Fruit fly (Drosophila melanogaster) whole organism, embryonic: ENCODE measurements around the gene fry.
A peak's percentile ranks its signal among the peaks of the same experiment; 100 is the strongest.

Experiments
- Abd-B ChIP-seq: fragments of 200-800 bp; sonication (Bioruptor generic); optimal IDR thresholded peaks from 2 replicates; lab custom pipeline; 2018; ENCODE audit warnings: missing biosample characterization, mild to moderate bottlenecking, missing genetic modification characterization, moderate library complexity
- Bteb2 ChIP-seq: fragments of 200-800 bp; sonication (Bioruptor generic); optimal IDR thresholded peaks from 2 replicates; lab custom pipeline; 2016; ENCODE audit warnings: missing biosample characterization, missing genetic modification characterization
- CG10209 ChIP-seq: fragments of 200-800 bp; sonication (Bioruptor generic); optimal IDR thresholded peaks from 3 replicates; lab custom pipeline; 2017; ENCODE audit warnings: missing biosample characterization, mild to moderate bottlenecking, missing genetic modification characterization, missing genetic modification reagents
- CG10543 ChIP-seq: fragments of 200-800 bp; sonication (Bioruptor generic); optimal IDR thresholded peaks from 3 replicates; lab custom pipeline; 2017; ENCODE audit warnings: missing biosample characterization, mild to moderate bottlenecking, missing genetic modification characterization, moderate library complexity
- CG12236 ChIP-seq: fragments of 200-800 bp; sonication (Bioruptor generic); optimal IDR thresholded peaks from 2 replicates; lab custom pipeline; 2016; ENCODE audit warnings: missing biosample characterization, missing genetic modification characterization
- CG17328 ChIP-seq: fragments of 200-800 bp; sonication (Bioruptor generic); IDR thresholded peaks from 2 replicates; pipeline ENCODE4 v1.3.6; 2022; ENCODE audit warnings: missing biosample characterization, missing genetic modification characterization
- CG17385 ChIP-seq: fragments of 200-800 bp; sonication (Bioruptor generic); optimal IDR thresholded peaks from 3 replicates; lab custom pipeline; 2018; ENCODE audit warnings: missing biosample characterization, mild to moderate bottlenecking, missing genetic modification characterization
- CG17829 ChIP-seq: fragments of 200-800 bp; optimal IDR thresholded peaks from 2 replicates; lab custom pipeline; 2019; ENCODE audit warnings: missing biosample characterization, mild to moderate bottlenecking, missing genetic modification characterization, moderate library complexity
- CG17912 ChIP-seq: fragments of 200-800 bp; sonication (Bioruptor generic); optimal IDR thresholded peaks from 2 replicates; lab custom pipeline; 2018; ENCODE audit warnings: missing biosample characterization, mild to moderate bottlenecking, missing genetic modification characterization
- CG18599 ChIP-seq: fragments of 200-800 bp; sonication (Bioruptor generic); optimal IDR thresholded peaks from 3 replicates; lab custom pipeline; 2017; ENCODE audit warnings: missing biosample characterization, missing genetic modification characterization, mild to moderate bottlenecking, moderate library complexity, missing genetic modification reagents
- CG31224 ChIP-seq: fragments of 200-800 bp; sonication (Bioruptor generic); IDR thresholded peaks from 2 replicates; pipeline ENCODE4 v1.3.6; 2022; ENCODE audit warnings: missing biosample characterization, missing genetic modification characterization
- CG31365 ChIP-seq: fragments of 200-800 bp; sonication (Bioruptor generic); optimal IDR thresholded peaks from 2 replicates; lab custom pipeline; 2018; ENCODE audit warnings: missing biosample characterization, mild to moderate bottlenecking, missing genetic modification characterization
- CG3407 ChIP-seq: fragments of 200-800 bp; sonication (Bioruptor generic); optimal IDR thresholded peaks from 2 replicates; lab custom pipeline; 2018; ENCODE audit warnings: missing biosample characterization, mild to moderate bottlenecking, missing genetic modification characterization
- CG3995 ChIP-seq: fragments of 200-800 bp; sonication (Bioruptor generic); optimal IDR thresholded peaks from 3 replicates; lab custom pipeline; 2016; ENCODE audit warnings: missing biosample characterization, missing genetic modification characterization
- CG6175 ChIP-seq: fragments of 200-800 bp; sonication (Bioruptor generic); IDR thresholded peaks from 3 replicates; pipeline ENCODE4 v1.3.6; 2022; ENCODE audit warnings: missing biosample characterization, missing genetic modification characterization
- CG6254 ChIP-seq: fragments of 200-800 bp; sonication (Bioruptor generic); optimal IDR thresholded peaks from 3 replicates; lab custom pipeline; 2017; ENCODE audit warnings: mild to moderate bottlenecking, missing biosample characterization, missing genetic modification reagents, missing genetic modification characterization
- CG6765 ChIP-seq: fragments of 200-800 bp; sonication (Bioruptor generic); optimal IDR thresholded peaks from 3 replicates; lab custom pipeline; 2017; ENCODE audit warnings: missing biosample characterization, mild to moderate bottlenecking, missing genetic modification characterization
- CG7786 ChIP-seq: fragments of 200-800 bp; sonication (Bioruptor generic); optimal IDR thresholded peaks from 2 replicates; lab custom pipeline; 2016; ENCODE audit warnings: missing biosample characterization, missing genetic modification characterization
- CoRest ChIP-seq: fragments of 200-800 bp; sonication (Bioruptor generic); optimal IDR thresholded peaks from 3 replicates; lab custom pipeline; 2018; ENCODE audit warnings: missing biosample characterization, mild to moderate bottlenecking, missing genetic modification characterization, moderate library complexity
- D19B ChIP-seq: fragments of 200-800 bp; sonication (Bioruptor generic); optimal IDR thresholded peaks from 2 replicates; lab custom pipeline; 2017; ENCODE audit warnings: missing biosample characterization, mild to moderate bottlenecking, missing genetic modification characterization
- GATAe ChIP-seq: fragments of 200-800 bp; sonication (Bioruptor generic); conservative IDR thresholded peaks from 2 replicates; pipeline ENCODE4 v1.3.6; 2022; ENCODE audit warnings: missing biosample characterization, missing genetic modification characterization
- HLH3B ChIP-seq: fragments of 200-800 bp; sonication (Bioruptor generic); IDR thresholded peaks from 2 replicates; pipeline ENCODE4 v1.3.6; 2022; ENCODE audit warnings: missing biosample characterization, missing genetic modification characterization
- HLH54F ChIP-seq: fragments of 200-800 bp; sonication (Bioruptor generic); optimal IDR thresholded peaks from 3 replicates; lab custom pipeline; 2016; ENCODE audit warnings: missing biosample characterization, missing genetic modification characterization
- Hey ChIP-seq: fragments of 200-800 bp; sonication (Bioruptor generic); optimal IDR thresholded peaks from 3 replicates; lab custom pipeline; 2018; ENCODE audit warnings: missing biosample characterization, mild to moderate bottlenecking, missing genetic modification characterization
- Hr51 ChIP-seq, 2 experiments: fragments of 200-800 bp; sonication (Bioruptor generic); optimal IDR thresholded peaks; 2 replicates in 1 of 2; 3 replicates in 1 of 2; lab custom pipeline; 2016 to 2018; ENCODE audit warnings: missing biosample characterization in 2 of 2, missing genetic modification characterization in 2 of 2, mild to moderate bottlenecking in 1 of 2, moderate library complexity in 1 of 2
- MESR4 ChIP-seq: fragments of 200-800 bp; sonication (Bioruptor generic); optimal IDR thresholded peaks from 2 replicates; lab custom pipeline; 2018; ENCODE audit warnings: missing biosample characterization, mild to moderate bottlenecking, missing genetic modification characterization, moderate library complexity
- NC2α ChIP-seq: fragments of 200-800 bp; sonication (Bioruptor generic); optimal IDR thresholded peaks from 2 replicates; lab custom pipeline; 2016; ENCODE audit warnings: missing biosample characterization, missing genetic modification characterization
- Poxn ChIP-seq: fragments of 200-800 bp; sonication (Bioruptor generic); IDR thresholded peaks from 2 replicates; pipeline ENCODE4 v1.3.6; 2022; ENCODE audit warnings: missing biosample characterization, missing genetic modification characterization
- bab2 ChIP-seq: fragments of 200-800 bp; sonication (Bioruptor generic); optimal IDR thresholded peaks from 2 replicates; lab custom pipeline; 2016; ENCODE audit warnings: missing biosample characterization, missing genetic modification characterization
- caup ChIP-seq: fragments of 200-800 bp; sonication (Bioruptor generic); optimal IDR thresholded peaks from 3 replicates; lab custom pipeline; 2017; ENCODE audit warnings: missing biosample characterization, mild to moderate bottlenecking, missing genetic modification characterization, moderate library complexity; ENCODE audit not compliant: severe bottlenecking
- croc ChIP-seq: fragments of 200-800 bp; sonication (Bioruptor generic); conservative IDR thresholded peaks from 3 replicates; pipeline ENCODE4 v1.3.6; 2022; ENCODE audit warnings: missing biosample characterization, missing genetic modification characterization
- hb ChIP-seq: fragments of 200-800 bp; sonication (Bioruptor generic); IDR thresholded peaks from 3 replicates; pipeline ENCODE4 v1.3.6; 2022; ENCODE audit warnings: missing biosample characterization, missing genetic modification characterization; ENCODE audit not compliant: partially characterized antibody
- her ChIP-seq: fragments of 200-800 bp; sonication (Bioruptor generic); optimal IDR thresholded peaks from 2 replicates; lab custom pipeline; 2016; ENCODE audit warnings: missing biosample characterization, missing genetic modification characterization
- hkb ChIP-seq, 2 experiments: fragments of 200-800 bp in 1 of 2; fragments of >200 bp in 1 of 2; sonication (Bioruptor generic) in 1 of 2; IDR thresholded peaks in 1 of 2; optimal IDR thresholded peaks in 1 of 2; 2 replicates each; pipeline versions ENCODE4 v1.3.6 to Lab custom; 2017 to 2022; ENCODE audit warnings: missing biosample characterization in 1 of 2, missing genetic modification characterization in 1 of 2
- hth ChIP-seq: fragments of >200 bp; optimal IDR thresholded peaks from 2 replicates; lab custom pipeline; 2017; ENCODE audit warnings: inconsistent platforms
- inv ChIP-seq: fragments of 200-800 bp; sonication (Bioruptor generic); IDR thresholded peaks from 2 replicates; pipeline ENCODE4 v1.3.6; 2022; ENCODE audit warnings: missing biosample characterization, missing genetic modification characterization; ENCODE audit not compliant: partially characterized antibody
- lab ChIP-seq: fragments of 200-800 bp; sonication (Bioruptor generic); optimal IDR thresholded peaks from 3 replicates; lab custom pipeline; 2017; ENCODE audit warnings: missing biosample characterization, missing genetic modification characterization, mild to moderate bottlenecking, moderate library complexity, missing genetic modification reagents
- mirr ChIP-seq: fragments of 200-800 bp; sonication (Bioruptor generic); optimal IDR thresholded peaks from 3 replicates; lab custom pipeline; 2018; ENCODE audit warnings: missing biosample characterization, mild to moderate bottlenecking, missing genetic modification characterization
- oc ChIP-seq: fragments of 200-800 bp; sonication (Bioruptor generic); optimal IDR thresholded peaks from 2 replicates; lab custom pipeline; 2018; ENCODE audit warnings: missing biosample characterization, mild to moderate bottlenecking, missing genetic modification characterization, moderate library complexity
- org-1 ChIP-seq: fragments of 200-800 bp; sonication (Bioruptor generic); optimal IDR thresholded peaks from 2 replicates; lab custom pipeline; 2017; ENCODE audit warnings: missing biosample characterization, missing genetic modification characterization
- pan ChIP-seq, 4 experiments: fragments of >200 bp in 3 of 4; fragments of 200-800 bp in 1 of 4; sonication (Bioruptor generic) in 1 of 4; optimal IDR thresholded peaks in 3 of 4; IDR thresholded peaks in 1 of 4; 2 replicates each; pipeline versions ENCODE4 v1.3.6 to Lab custom; 2017 to 2022; ENCODE audit warnings: missing biosample characterization in 2 of 4, missing genetic modification characterization in 2 of 4, mixed read lengths in 1 of 4
- pb ChIP-seq: fragments of 200-800 bp; sonication (Bioruptor generic); optimal IDR thresholded peaks from 3 replicates; lab custom pipeline; 2016; ENCODE audit warnings: missing biosample characterization, missing genetic modification characterization
- rib ChIP-seq: fragments of 200-800 bp; sonication (Bioruptor generic); IDR thresholded peaks from 2 replicates; pipeline ENCODE4 v1.3.6; 2022; ENCODE audit warnings: missing biosample characterization, missing genetic modification characterization
- shn ChIP-seq: fragments of 200-800 bp; sonication (Bioruptor generic); optimal IDR thresholded peaks from 3 replicates; lab custom pipeline; 2016; ENCODE audit warnings: missing biosample characterization, missing genetic modification characterization
- slou ChIP-seq: fragments of 200-800 bp; sonication (Bioruptor generic); optimal IDR thresholded peaks from 3 replicates; lab custom pipeline; 2016; ENCODE audit warnings: missing biosample characterization, missing genetic modification characterization
- tap ChIP-seq: fragments of 200-800 bp; optimal IDR thresholded peaks from 3 replicates; lab custom pipeline; 2019; ENCODE audit warnings: missing biosample characterization, mild to moderate bottlenecking, missing genetic modification characterization, moderate library complexity
- toy ChIP-seq: fragments of 200-800 bp; sonication (Bioruptor generic); IDR thresholded peaks from 2 replicates; pipeline ENCODE4 v1.3.6; 2022; ENCODE audit warnings: missing biosample characterization, missing genetic modification characterization
- vvl ChIP-seq: fragments of 200-800 bp; sonication (Bioruptor generic); IDR thresholded peaks from 2 replicates; pipeline ENCODE4 v1.3.6; 2022; ENCODE audit warnings: missing biosample characterization, missing genetic modification characterization
- zf30C ChIP-seq: fragments of 200-800 bp; sonication (Bioruptor generic); optimal IDR thresholded peaks from 3 replicates; lab custom pipeline; 2018; ENCODE audit warnings: missing biosample characterization, mild to moderate bottlenecking, missing genetic modification characterization

Gene fry

dm6 chr3L:9723108-9723507 lies 44.2 kb upstream of the fry start, which contains the start of the genes nbs and defl (continued):
- TF ChIP-seq rib (GFP tag; lab: Robert Waterston, UW): peak; percentile 71
- TF ChIP-seq pan (optimal IDR thresholded peaks at IDR 0.05; lab: Kevin White, UChicago): no peak
- peak in 1 of 2 experiments; percentile 79 for TF ChIP-seq pan (GFP tag; optimal IDR thresholded peaks at IDR 0.05 in 1 of 2, IDR thresholded peaks at IDR 0.05 in 1 of 2)
- TF ChIP-seq slou (GFP tag; lab: Kevin White, UChicago): peak; percentile 67
- peak; percentile 63 for TF ChIP-seq HLH3B (GFP tag; lab: Robert Waterston, UW)
- TF ChIP-seq CG6765 (GFP tag; lab: Kevin White, UChicago): no peak
- TF ChIP-seq hth (lab: Kevin White, UChicago): no peak
- peak; percentile 68 for TF ChIP-seq bab2
- 0 out of 2 replicates have a peak, but pooled peaks have one; percentile 16 for TF ChIP-seq Poxn (GFP tag; lab: Robert Waterston, UW)
- TF ChIP-seq CG3995 (GFP tag; lab: Kevin White, UChicago): peak; percentile 96
- peak; percentile 40; the same call in 1 of the 2 replicates for TF ChIP-seq inv
- peak; percentile 73 for TF ChIP-seq CG17829 (tag; lab: Kevin White, UChicago)
- TF ChIP-seq croc: peak; percentile 55
- peak; percentile 77 for TF ChIP-seq vvl (GFP tag; lab: Robert Waterston, UW)
- peak; percentile 24 for TF ChIP-seq MESR4 (GFP tag; lab: Kevin White, UChicago)
- peak; percentile 54 for TF ChIP-seq Bteb2 (GFP tag; lab: Kevin White, UChicago)
- TF ChIP-seq caup (GFP tag; lab: Kevin White, UChicago): no peak
- TF ChIP-seq org-1 (GFP tag; lab: Kevin White, UChicago): no peak
- peak; percentile 55 for TF ChIP-seq CG10543 (GFP tag; lab: Kevin White, UChicago)
- peak; percentile 97 for TF ChIP-seq zf30C (GFP tag; lab: Kevin White, UChicago)
- TF ChIP-seq oc: no peak
- peak; percentile 27 for TF ChIP-seq mirr
- TF ChIP-seq CG10209 (GFP tag; lab: Kevin White, UChicago): peak; percentile 40
- peak; percentile 58 for TF ChIP-seq Abd-B
- TF ChIP-seq CG18599 (GFP tag; lab: Kevin White, UChicago): no peak
- TF ChIP-seq CG12236 (GFP tag; lab: Kevin White, UChicago): no peak
- peak; percentile 76 for TF ChIP-seq HLH54F (GFP tag; lab: Kevin White, UChicago)
- peak; percentile 46 for TF ChIP-seq CG31224 (GFP tag; lab: Robert Waterston, UW)
- TF ChIP-seq CG3407 (GFP tag; lab: Kevin White, UChicago): no peak
- no peak for TF ChIP-seq CG6254 (GFP tag; lab: Kevin White, UChicago)
- no peak for TF ChIP-seq hb (GFP tag; lab: Robert Waterston, UW)
- no peak for TF ChIP-seq toy
- peak; percentile 82 for TF ChIP-seq CoRest (tag; lab: Kevin White, UChicago)
- TF ChIP-seq CG7786 (GFP tag; lab: Kevin White, UChicago): peak; percentile 61
- no peak for TF ChIP-seq tap
- no peak for TF ChIP-seq lab (GFP tag; lab: Kevin White, UChicago)
- no peak for TF ChIP-seq CG31365 (tag; lab: Kevin White, UChicago)
- TF ChIP-seq Hey (tag; lab: Kevin White, UChicago): no peak
- no peak for TF ChIP-seq CG6175
- peak; percentile 94 for TF ChIP-seq CG17385 (GFP tag; lab: Kevin White, UChicago)
- peak; percentile 73 for TF ChIP-seq GATAe (GFP tag; lab: Robert Waterston, UW)
- TF ChIP-seq D19B: no peak
- no peak for TF ChIP-seq her
- TF ChIP-seq CG17328 (GFP tag; lab: Robert Waterston, UW): 0 out of 2 replicates have a peak, but pooled peaks have one; percentile 14
- TF ChIP-seq pb: no peak
- TF ChIP-seq Hr51 (GFP tag; optimal IDR thresholded peaks at IDR 0.05; lab: Kevin White, UChicago): peak in 1 of 2 experiments; percentile 1
- TF ChIP-seq CG17912 (GFP tag; lab: Kevin White, UChicago): no peak
- TF ChIP-seq NC2α (GFP tag; lab: Kevin White, UChicago): no peak
- TF ChIP-seq shn (GFP tag; lab: Kevin White, UChicago): peak; percentile 44
- TF ChIP-seq hkb (optimal IDR thresholded peaks at IDR 0.05; lab: Kevin White, UChicago): no peak
- peak; percentile 20; the same call in 1 of the 2 replicates for TF ChIP-seq hkb (GFP tag; IDR thresholded peaks at IDR 0.05; lab: Robert Waterston, UW)
